Worm (Caenorhabditis elegans): ENCODE measurements around the gene T28C6.5.

Gene T28C6.5

ce11 chrIV:8852194-8852593 is 30.9 kb downstream of the T28C6.5 start, which contains the start of gene alp-1:
Gene alp-1 (plus strand): TSS chrIV:8852494.
- TF ChIP-seq unc-62 (GFP tag; optimal IDR thresholded peaks at IDR 0.05) = no peak

ce11 chrIV:8853301-8853700 is 32.1 kb downstream of the T28C6.5 start:
- no peak for TF ChIP-seq unc-62 (GFP tag; optimal IDR thresholded peaks at IDR 0.05)

ce11 chrIV:8855963-8856362 is 34.7 kb downstream of the T28C6.5 start, which contains the start of gene T11B7.5:
Gene T11B7.5 (minus strand): TSS chrIV:8856063.
- TF ChIP-seq unc-62 (GFP tag; optimal IDR thresholded peaks at IDR 0.05) = no peak

ce11 chrIV:8864672-8865071 is 43.4 kb downstream of the T28C6.5 start:
- TF ChIP-seq unc-62 (GFP tag; optimal IDR thresholded peaks at IDR 0.05) = no peak

- no peak for TF ChIP-seq unc-62 (GFP tag; optimal IDR thresholded peaks at IDR 0.05)
Observed at ce11 chrIV:8865343-8865742, 44.1 kb downstream of the T28C6.5 start, which contains the start of gene C09G9.1. Gene C09G9.1 (minus strand): TSS chrIV:8865485.

- TF ChIP-seq unc-62 (GFP tag; optimal IDR thresholded peaks at IDR 0.05) = no peak
Observed at ce11 chrIV:8866092-8866491, 44.8 kb downstream of the T28C6.5 start.

- no peak for TF ChIP-seq unc-62 (GFP tag; optimal IDR thresholded peaks at IDR 0.05)
Observed at ce11 chrIV:8867562-8867961, 46.3 kb downstream of the T28C6.5 start.

- TF ChIP-seq unc-62 (GFP tag; optimal IDR thresholded peaks at IDR 0.05) = no peak
Observed at ce11 chrIV:8869624-8870023, 48.4 kb downstream of the T28C6.5 start, which contains the start of gene npp-23. Gene npp-23 (minus strand): TSS chrIV:8869679.
